Fruit fly (Drosophila melanogaster) whole organism, adult: ENCODE data around the gene Sp1.

Source experiments
- CG11617 ChIP-seq: fragments of 200-800 bp; sonication (Bioruptor generic); optimal IDR thresholded peaks from 2 replicates; lab custom pipeline; 2017; ENCODE audit warnings: mild to moderate bottlenecking, missing biosample characterization, missing genetic modification reagents, missing genetic modification characterization
- CG12768 ChIP-seq: fragments of 200-800 bp; sonication (Bioruptor generic); optimal IDR thresholded peaks from 2 replicates; lab custom pipeline; 2017; ENCODE audit warnings: missing biosample characterization, missing genetic modification characterization, mild to moderate bottlenecking, moderate library complexity, missing genetic modification reagents
- CG14711 ChIP-seq: fragments of 200-800 bp; sonication (Bioruptor generic); optimal IDR thresholded peaks from 2 replicates; lab custom pipeline; 2018; ENCODE audit warnings: missing biosample characterization, mild to moderate bottlenecking, missing genetic modification characterization, moderate library complexity
- CG1620 ChIP-seq: fragments of 200-800 bp; sonication (Bioruptor generic); optimal IDR thresholded peaks from 2 replicates; lab custom pipeline; 2016; ENCODE audit warnings: missing biosample characterization, missing genetic modification characterization
- CG33017 ChIP-seq: fragments of 200-800 bp; sonication (Bioruptor generic); optimal IDR thresholded peaks from 2 replicates; lab custom pipeline; 2018; ENCODE audit warnings: missing biosample characterization, mild to moderate bottlenecking, missing genetic modification characterization, moderate library complexity
- CG5204 ChIP-seq: fragments of 200-800 bp; sonication (Bioruptor generic); optimal IDR thresholded peaks from 2 replicates; lab custom pipeline; 2016; ENCODE audit warnings: missing biosample characterization, missing genetic modification characterization
- CG7045 ChIP-seq: fragments of 200-800 bp; sonication (Bioruptor generic); optimal IDR thresholded peaks from 2 replicates; lab custom pipeline; 2017; ENCODE audit warnings: missing biosample characterization, mild to moderate bottlenecking, missing genetic modification characterization
- CG7101 ChIP-seq: fragments of 200-800 bp; sonication (Bioruptor generic); optimal IDR thresholded peaks from 2 replicates; lab custom pipeline; 2018; ENCODE audit warnings: missing biosample characterization, mild to moderate bottlenecking, missing genetic modification characterization, moderate library complexity
- Clk ChIP-seq: fragments of 200-800 bp; sonication (Bioruptor generic); optimal IDR thresholded peaks from 2 replicates; lab custom pipeline; 2017; ENCODE audit warnings: missing biosample characterization, missing genetic modification characterization
- Crg-1 ChIP-seq: fragments of 200-800 bp; sonication (Bioruptor generic); optimal IDR thresholded peaks from 2 replicates; lab custom pipeline; 2016; ENCODE audit warnings: missing biosample characterization, missing genetic modification characterization
- Hr96 ChIP-seq: fragments of 200-800 bp; sonication (Bioruptor generic); optimal IDR thresholded peaks from 2 replicates; lab custom pipeline; 2016; ENCODE audit warnings: missing biosample characterization, missing genetic modification characterization
- Mnt ChIP-seq: fragments of 200-800 bp; sonication (Bioruptor generic); optimal IDR thresholded peaks from 2 replicates; lab custom pipeline; 2016; ENCODE audit warnings: missing biosample characterization, mild to moderate bottlenecking, missing genetic modification characterization
- bab1 ChIP-seq: fragments of 200-800 bp; sonication (Bioruptor generic); optimal IDR thresholded peaks from 3 replicates; lab custom pipeline; 2019; ENCODE audit warnings: missing biosample characterization, mild to moderate bottlenecking, missing genetic modification characterization, moderate library complexity
- cic ChIP-seq: fragments of 200-800 bp; sonication (Bioruptor generic); optimal IDR thresholded peaks from 2 replicates; lab custom pipeline; 2017; ENCODE audit warnings: missing biosample characterization, mild to moderate bottlenecking, missing genetic modification characterization, moderate library complexity
- cnc ChIP-seq, 2 experiments: fragments of >200 bp; optimal IDR thresholded peaks; 2 replicates each; lab custom pipeline; 2017
- kay ChIP-seq: fragments of 200-800 bp; sonication (Bioruptor generic); peaks from one replicate; lab custom pipeline; 2016; ENCODE audit warnings: missing biosample characterization, missing genetic modification characterization, borderline replicate concordance
- ovo ChIP-seq: fragments of 200-800 bp; sonication (Bioruptor generic); optimal IDR thresholded peaks from 2 replicates; lab custom pipeline; 2016; ENCODE audit warnings: missing biosample characterization, missing genetic modification characterization
- pad ChIP-seq: fragments of 200-800 bp; sonication (Bioruptor generic); optimal IDR thresholded peaks from 3 replicates; lab custom pipeline; 2017; ENCODE audit warnings: missing biosample characterization, missing genetic modification characterization, mild to moderate bottlenecking, moderate library complexity, missing genetic modification reagents
- tj ChIP-seq: fragments of 200-800 bp; sonication (Bioruptor generic); optimal IDR thresholded peaks from 3 replicates; lab custom pipeline; 2017; ENCODE audit warnings: missing biosample characterization, mild to moderate bottlenecking, missing genetic modification characterization, moderate library complexity
- toe ChIP-seq: fragments of 200-800 bp; sonication (Bioruptor generic); optimal IDR thresholded peaks from 2 replicates; lab custom pipeline; 2016; ENCODE audit warnings: missing biosample characterization, missing genetic modification characterization

Sp1 gene

dm6 chrX:9738551-9738950 is 9.1 kb downstream of the Sp1 start:
- TF ChIP-seq CG12768 (no peak), tj (GFP tag; lab: Kevin White, UChicago) (no peak), pad (no peak), cic (GFP tag; lab: Kevin White, UChicago) (no peak), CG14711 (tag; lab: Kevin White, UChicago) (no peak), kay (GFP tag; lab: Kevin White, UChicago) (no peak), Hr96 (no peak), Mnt (GFP tag; lab: Kevin White, UChicago) (no peak), Crg-1 (no peak), CG5204 (GFP tag; lab: Kevin White, UChicago) (no peak), cnc (optimal IDR thresholded peaks at IDR 0.05; lab: Kevin White, UChicago) (no peak), CG7101 (tag; lab: Kevin White, UChicago) (no peak), CG1620 (no peak), CG11617 (GFP tag; lab: Kevin White, UChicago) (no peak)

- TF ChIP-seq CG1620 (no peak), kay (GFP tag; lab: Kevin White, UChicago) (no peak), CG7045 (GFP tag; lab: Kevin White, UChicago) (no peak), cic (GFP tag; lab: Kevin White, UChicago) (no peak), cnc (optimal IDR thresholded peaks at IDR 0.05; lab: Kevin White, UChicago) (no peak), Clk (no peak), Crg-1 (no peak), ovo (GFP tag; lab: Kevin White, UChicago) (no peak), CG11617 (GFP tag; lab: Kevin White, UChicago) (no peak), pad (no peak), CG12768 (no peak), tj (GFP tag; lab: Kevin White, UChicago) (no peak), Mnt (GFP tag; lab: Kevin White, UChicago) (no peak), toe (no peak), bab1 (no peak), CG5204 (GFP tag; lab: Kevin White, UChicago) (no peak), CG7101 (tag; lab: Kevin White, UChicago) (no peak), CG33017 (tag; lab: Kevin White, UChicago) (no peak)
Measured at dm6 chrX:9740269-9740668, 10.8 kb downstream of the Sp1 start.

- TF ChIP-seq Clk, result no peak
- TF ChIP-seq CG5204 (GFP tag; lab: Kevin White, UChicago), result no peak
- TF ChIP-seq CG1620, result no peak
- TF ChIP-seq tj (GFP tag; lab: Kevin White, UChicago), result no peak
- no peak for TF ChIP-seq bab1
- no peak for TF ChIP-seq cnc (optimal IDR thresholded peaks at IDR 0.05; lab: Kevin White, UChicago)
- TF ChIP-seq kay (GFP tag; lab: Kevin White, UChicago), result no peak
- no peak for TF ChIP-seq Hr96
- TF ChIP-seq pad, result no peak
- no peak for TF ChIP-seq Crg-1
- TF ChIP-seq CG33017 (tag; lab: Kevin White, UChicago), result no peak
- TF ChIP-seq CG12768, result no peak
- TF ChIP-seq CG11617 (GFP tag; lab: Kevin White, UChicago), result no peak
- no peak for TF ChIP-seq CG14711 (tag; lab: Kevin White, UChicago)
- TF ChIP-seq CG7045 (GFP tag; lab: Kevin White, UChicago), result no peak
- TF ChIP-seq toe, result no peak
Measured at dm6 chrX:9742084-9742483, 12.6 kb downstream of the Sp1 start.

- TF ChIP-seq CG7045 (GFP tag; lab: Kevin White, UChicago), result no peak
- no peak for TF ChIP-seq CG14711 (tag; lab: Kevin White, UChicago)
- no peak for TF ChIP-seq Crg-1
- no peak for TF ChIP-seq cic (GFP tag; lab: Kevin White, UChicago)
- TF ChIP-seq CG5204 (GFP tag; lab: Kevin White, UChicago), result no peak
- no peak for TF ChIP-seq Clk
- TF ChIP-seq CG33017 (tag; lab: Kevin White, UChicago), result no peak
Measured at dm6 chrX:9744034-9744673, 14.7 kb downstream of the Sp1 start.

- no peak for TF ChIP-seq pad
- no peak for TF ChIP-seq CG1620
- no peak for TF ChIP-seq ovo (GFP tag; lab: Kevin White, UChicago)
- TF ChIP-seq Crg-1, result no peak
- TF ChIP-seq cnc (optimal IDR thresholded peaks at IDR 0.05; lab: Kevin White, UChicago), result no peak
- TF ChIP-seq CG11617 (GFP tag; lab: Kevin White, UChicago), result no peak
- TF ChIP-seq bab1, result no peak
- TF ChIP-seq Mnt (GFP tag; lab: Kevin White, UChicago), result no peak
- TF ChIP-seq CG33017 (tag; lab: Kevin White, UChicago), result no peak
- TF ChIP-seq CG7045 (GFP tag; lab: Kevin White, UChicago), result no peak
- TF ChIP-seq CG7101 (tag; lab: Kevin White, UChicago), result no peak
- TF ChIP-seq cic (GFP tag; lab: Kevin White, UChicago), result no peak
- TF ChIP-seq toe, result no peak
- no peak for TF ChIP-seq Hr96
- TF ChIP-seq Clk, result no peak
- TF ChIP-seq CG12768, result no peak
- TF ChIP-seq kay (GFP tag; lab: Kevin White, UChicago), result no peak
- no peak for TF ChIP-seq CG5204 (GFP tag; lab: Kevin White, UChicago)
- TF ChIP-seq tj (GFP tag; lab: Kevin White, UChicago), result no peak
- TF ChIP-seq CG14711 (tag; lab: Kevin White, UChicago), result no peak
Measured at dm6 chrX:9744674-9745246, 15.3 kb downstream of the Sp1 start.

- TF ChIP-seq Clk (no peak), CG14711 (tag; lab: Kevin White, UChicago) (no peak), CG12768 (no peak), Crg-1 (no peak), bab1 (no peak), CG7101 (tag; lab: Kevin White, UChicago) (no peak), Mnt (GFP tag; lab: Kevin White, UChicago) (no peak), CG33017 (tag; lab: Kevin White, UChicago) (no peak), cnc (optimal IDR thresholded peaks at IDR 0.05; lab: Kevin White, UChicago) (no peak), CG7045 (GFP tag; lab: Kevin White, UChicago) (no peak), CG1620 (no peak), Hr96 (no peak), CG5204 (GFP tag; lab: Kevin White, UChicago) (no peak), kay (GFP tag; lab: Kevin White, UChicago) (no peak), CG11617 (GFP tag; lab: Kevin White, UChicago) (no peak), tj (GFP tag; lab: Kevin White, UChicago) (no peak), pad (no peak)
Measured at dm6 chrX:9747503-9747902, 18.1 kb downstream of the Sp1 start.
